Fruit fly (Drosophila melanogaster): Measurements from ENCODE around the gene CG17734.

The CG17734 gene

dm6 chr3R:11226496-11226895, 17.3 kb downstream of the CG17734 start, which contains the start of gene CG17726 (continued):
- TF ChIP-seq CG9932 (GFP tag; IDR thresholded peaks at IDR 0.05): peak; percentile 96
- peak in 1 of 3 experiments; percentile 98 for TF ChIP-seq lola (GFP tag; optimal IDR thresholded peaks at IDR 0.05)
- TF ChIP-seq Asciz (GFP tag; optimal IDR thresholded peaks at IDR 0.05): no peak
- peak; percentile 61 for TF ChIP-seq Myb (GFP tag; optimal IDR thresholded peaks at IDR 0.05)
- TF ChIP-seq Tbp (GFP tag; optimal IDR thresholded peaks at IDR 0.05): no peak
- no peak for TF ChIP-seq fru (optimal IDR thresholded peaks at IDR 0.05)
- peak; percentile 9 for TF ChIP-seq ash1 (GFP tag; optimal IDR thresholded peaks at IDR 0.05)
- TF ChIP-seq CG3838 (GFP tag; optimal IDR thresholded peaks at IDR 0.05): peak; percentile 85
- TF ChIP-seq CG10274 (GFP tag; optimal IDR thresholded peaks at IDR 0.05): peak; percentile 81
- TF ChIP-seq chm (GFP tag; IDR thresholded peaks at IDR 0.05): peak; percentile 99
- TF ChIP-seq Lpt (GFP tag; optimal IDR thresholded peaks at IDR 0.05): no peak
- no peak for TF ChIP-seq hkb (optimal IDR thresholded peaks at IDR 0.05)
- peak; percentile 98 for TF ChIP-seq hkb (GFP tag; IDR thresholded peaks at IDR 0.05)
- TF ChIP-seq CG4820 (GFP tag; optimal IDR thresholded peaks at IDR 0.05): peak; percentile 94
- peak; percentile 56; the same call in 1 of the 2 replicates for TF ChIP-seq CG13287 (GFP tag; IDR thresholded peaks at IDR 0.05; ENCODE audit: partially characterized antibody)
- no peak for TF ChIP-seq Hr78 (GFP tag; optimal IDR thresholded peaks at IDR 0.05)
- peak; percentile 88 for TF ChIP-seq psq (GFP tag; optimal IDR thresholded peaks at IDR 0.05)
- peak; percentile 90 for TF ChIP-seq TFAM (GFP tag; optimal IDR thresholded peaks at IDR 0.05)
- peak; percentile 57 for TF ChIP-seq btn (GFP tag; optimal IDR thresholded peaks at IDR 0.05)
- peak; percentile 92 for TF ChIP-seq B-H2 (GFP tag; optimal IDR thresholded peaks at IDR 0.05)
- TF ChIP-seq BtbVII (GFP tag; optimal IDR thresholded peaks at IDR 0.05): peak; percentile 94
- no peak for TF ChIP-seq Vsx1 (GFP tag; optimal IDR thresholded peaks at IDR 0.05)
- peak; percentile 99 for TF ChIP-seq CG17328 (GFP tag; IDR thresholded peaks at IDR 0.05)
- no peak for TF ChIP-seq CG12769 (tag; optimal IDR thresholded peaks at IDR 0.05)
- peak; percentile 96 for TF ChIP-seq CG18476 (GFP tag; optimal IDR thresholded peaks at IDR 0.05)
- TF ChIP-seq CG11504 (tag; optimal IDR thresholded peaks at IDR 0.05): peak; percentile 95
- TF ChIP-seq ttk (GFP tag; IDR thresholded peaks at IDR 0.05): peak; percentile 98
- peak; percentile 76 for TF ChIP-seq repo (GFP tag; optimal IDR thresholded peaks at IDR 0.05)
- TF ChIP-seq CG3163 (GFP tag; optimal IDR thresholded peaks at IDR 0.05): peak; percentile 63
- TF ChIP-seq CG10543 (GFP tag; optimal IDR thresholded peaks at IDR 0.05): peak; percentile 85
- TF ChIP-seq Dek (tag; optimal IDR thresholded peaks at IDR 0.05): peak; percentile 97
- TF ChIP-seq tgo (GFP tag; IDR thresholded peaks at IDR 0.05): peak; percentile 98
- TF ChIP-seq HLHmδ (GFP tag; optimal IDR thresholded peaks at IDR 0.05): no peak
- TF ChIP-seq shn (GFP tag; optimal IDR thresholded peaks at IDR 0.05): peak; percentile 79
- TF ChIP-seq CG12942 (GFP tag; optimal IDR thresholded peaks at IDR 0.05): peak; percentile 95
- TF ChIP-seq CG34224 (GFP tag; IDR thresholded peaks at IDR 0.05; ENCODE audit: partially characterized antibody): no peak
- TF ChIP-seq Sox102F (GFP tag; optimal IDR thresholded peaks at IDR 0.05): peak; percentile 99
- peak; percentile 94 for TF ChIP-seq CG13894 (tag; optimal IDR thresholded peaks at IDR 0.05)
- TF ChIP-seq sd (tag; optimal IDR thresholded peaks at IDR 0.05): peak; percentile 92
- TF ChIP-seq CG12391 (tag; optimal IDR thresholded peaks at IDR 0.05): peak; percentile 99
- TF ChIP-seq CG13296 (GFP tag; optimal IDR thresholded peaks at IDR 0.05): peak; percentile 96
- TF ChIP-seq az2 (GFP tag; optimal IDR thresholded peaks at IDR 0.05): peak; percentile 98
- peak; percentile 98 for TF ChIP-seq CG1602 (GFP tag; optimal IDR thresholded peaks at IDR 0.05)
- TF ChIP-seq Xrp1 (GFP tag; IDR thresholded peaks at IDR 0.05): peak; percentile 99
- peak; percentile 96 for TF ChIP-seq CG17612 (GFP tag; IDR thresholded peaks at IDR 0.05)
- peak; percentile 27 for TF ChIP-seq luna (GFP tag; optimal IDR thresholded peaks at IDR 0.05)
- peak; percentile 94 for TF ChIP-seq CG10267 (tag; optimal IDR thresholded peaks at IDR 0.05)
- peak; percentile 20; the same call in 1 of the 2 replicates for TF ChIP-seq Dref (GFP tag; IDR thresholded peaks at IDR 0.05)
- no peak for TF ChIP-seq Sox100B (GFP tag; optimal IDR thresholded peaks at IDR 0.05)
- TF ChIP-seq pho (GFP tag; optimal IDR thresholded peaks at IDR 0.05): peak; percentile 87
- TF ChIP-seq Camta (GFP tag; optimal IDR thresholded peaks at IDR 0.05): peak; percentile 95
